Worm (Caenorhabditis elegans) whole organism, L1 larva: ENCODE results near the gene dot-1.4.
A peak's percentile ranks its signal among the peaks of the same experiment; 100 is the strongest.

Source experiments
- Y116A8C.19 ChIP-seq: sonication (generic microtip); optimal IDR thresholded peaks from 2 replicates; lab custom pipeline; 2016; ENCODE audit warnings: missing compliant biosample characterization, missing genetic modification characterization, borderline replicate concordance
- alr-1 ChIP-seq: fragments of 200-800 bp; sonication (Bioruptor generic); optimal IDR thresholded peaks from 2 replicates; lab custom pipeline; 2018; ENCODE audit warnings: borderline replicate concordance, mild to moderate bottlenecking, missing genetic modification characterization, missing compliant biosample characterization
- ceh-82 ChIP-seq, 3 experiments: fragments of 150-350 bp in 1 of 3; sonication (generic microtip) in 2 of 3; optimal IDR thresholded peaks; 2 replicates each; lab custom pipeline; 2014 to 2017; ENCODE audit warnings: missing biosample characterization in 3 of 3, missing genetic modification characterization in 3 of 3
- dsc-1 ChIP-seq: sonication (generic microtip); optimal IDR thresholded peaks from 2 replicates; lab custom pipeline; 2016; ENCODE audit warnings: mild to moderate bottlenecking, missing genetic modification characterization, missing compliant biosample characterization
- egl-13 ChIP-seq: sonication (generic microtip); optimal IDR thresholded peaks from 2 replicates; lab custom pipeline; 2016; ENCODE audit warnings: missing genotype, missing genetic modification reagents, missing genetic modification characterization, missing compliant biosample characterization
- elt-2 ChIP-seq: sonication (generic microtip); optimal IDR thresholded peaks from 2 replicates; lab custom pipeline; 2016; ENCODE audit warnings: missing genetic modification characterization, mild to moderate bottlenecking, inconsistent platforms, missing compliant biosample characterization, missing genetic modification reagents
- elt-3 ChIP-seq, 6 experiments: fragments of 150-350 bp in 1 of 6; sonication (generic microtip); optimal IDR thresholded peaks; 2 replicates each; lab custom pipeline; 2017 to 2018; ENCODE audit warnings: missing biosample characterization in 6 of 6, missing genetic modification characterization in 6 of 6, inconsistent platforms in 1 of 6
- ets-5 ChIP-seq: fragments of 200-800 bp; sonication (Bioruptor generic); IDR thresholded peaks from 2 replicates; pipeline ENCODE4 v1.3.6; 2022; ENCODE audit warnings: missing genetic modification characterization, missing compliant biosample characterization
- fos-1 ChIP-seq: fragments of 150-350 bp; optimal IDR thresholded peaks from 2 replicates; lab custom pipeline; 2014; ENCODE audit warnings: missing biosample characterization, missing genetic modification characterization
- grh-1 ChIP-seq: fragments of 200-800 bp; sonication (Bioruptor generic); IDR thresholded peaks from 2 replicates; pipeline ENCODE4 v1.3.6; 2022; ENCODE audit warnings: missing genetic modification reagents, missing genetic modification characterization, missing compliant biosample characterization
- irx-1 ChIP-seq: sonication (generic microtip); optimal IDR thresholded peaks from 2 replicates; lab custom pipeline; 2016; ENCODE audit warnings: missing genetic modification characterization, missing compliant biosample characterization
- lin-13 ChIP-seq: fragments of 150-350 bp; optimal IDR thresholded peaks from 2 replicates; lab custom pipeline; 2014; ENCODE audit warnings: missing biosample characterization, missing genetic modification reagents, missing genetic modification characterization
- lin-14 ChIP-seq: fragments of 200-800 bp; sonication (Bioruptor generic); optimal IDR thresholded peaks from 2 replicates; lab custom pipeline; 2018; ENCODE audit warnings: mild to moderate bottlenecking, missing genetic modification characterization, moderate library complexity, missing compliant biosample characterization
- lin-35 ChIP-seq, 2 experiments: fragments of 150-350 bp; optimal IDR thresholded peaks; 2 replicates each; lab custom pipeline; 2014; ENCODE audit warnings: missing biosample characterization in 2 of 2, missing genetic modification characterization in 2 of 2, missing genetic modification reagents in 2 of 2
- lsy-2 ChIP-seq, 2 experiments: fragments of 150-350 bp; optimal IDR thresholded peaks; 2 replicates each; lab custom pipeline; 2014; ENCODE audit warnings: missing biosample characterization in 2 of 2, missing genetic modification characterization in 2 of 2
- mdl-1 ChIP-seq, 2 experiments: fragments of 150-350 bp; optimal IDR thresholded peaks; 2 replicates each; lab custom pipeline; 2014 to 2017; ENCODE audit warnings: missing biosample characterization in 2 of 2, missing genetic modification characterization in 2 of 2, inconsistent platforms in 1 of 2
- mef-2 ChIP-seq: fragments of 150-350 bp; optimal IDR thresholded peaks from 2 replicates; lab custom pipeline; 2014; ENCODE audit warnings: missing biosample characterization, missing genetic modification characterization
- nhr-12 ChIP-seq: sonication (generic microtip); optimal IDR thresholded peaks from 2 replicates; lab custom pipeline; 2017; ENCODE audit warnings: missing biosample characterization, missing genetic modification characterization
- nhr-19 ChIP-seq: fragments of 200-800 bp; sonication (Bioruptor generic); conservative IDR thresholded peaks from 2 replicates; pipeline ENCODE4 v1.3.6; 2022; ENCODE audit warnings: missing genetic modification characterization, missing compliant biosample characterization
- nhr-20 ChIP-seq: sonication (generic microtip); optimal IDR thresholded peaks from 2 replicates; lab custom pipeline; 2016; ENCODE audit warnings: mild to moderate bottlenecking, missing genetic modification characterization, missing compliant biosample characterization
- nhr-71 ChIP-seq: sonication (generic microtip); optimal IDR thresholded peaks from 2 replicates; lab custom pipeline; 2016; ENCODE audit warnings: mild to moderate bottlenecking, missing genetic modification characterization, moderate library complexity, missing compliant biosample characterization
- nhr-85 ChIP-seq: sonication (generic microtip); peaks from one replicate; lab custom pipeline; 2016; ENCODE audit warnings: missing genetic modification characterization, inconsistent platforms, missing compliant biosample characterization
- pag-3 ChIP-seq: sonication (generic microtip); optimal IDR thresholded peaks from 2 replicates; lab custom pipeline; 2017; ENCODE audit warnings: missing genetic modification characterization, mild to moderate bottlenecking, missing compliant biosample characterization, antibody characterized with exemption, borderline replicate concordance; ENCODE audit not compliant: insufficient read depth
- pqm-1 ChIP-seq: sonication (generic microtip); optimal IDR thresholded peaks from 3 replicates; lab custom pipeline; 2017; ENCODE audit warnings: missing biosample characterization, missing genetic modification characterization
- skn-1 ChIP-seq: fragments of 150-350 bp; optimal IDR thresholded peaks from 2 replicates; lab custom pipeline; 2014; ENCODE audit warnings: missing biosample characterization, missing genetic modification characterization
- snu-23 ChIP-seq: sonication (generic microtip); optimal IDR thresholded peaks from 2 replicates; lab custom pipeline; 2016; ENCODE audit warnings: missing genetic modification characterization, missing compliant biosample characterization
- tbx-2 ChIP-seq: sonication (generic microtip); optimal IDR thresholded peaks from 2 replicates; lab custom pipeline; 2016; ENCODE audit warnings: missing genetic modification characterization, missing compliant biosample characterization
- tlp-1 ChIP-seq: fragments of 150-350 bp; optimal IDR thresholded peaks from 2 replicates; lab custom pipeline; 2014; ENCODE audit warnings: missing biosample characterization, missing genetic modification characterization
- zip-4 ChIP-seq: fragments of 200-800 bp; sonication (Bioruptor generic); optimal IDR thresholded peaks from 2 replicates; lab custom pipeline; 2018; ENCODE audit warnings: mild to moderate bottlenecking, missing genetic modification characterization, moderate library complexity, missing compliant biosample characterization
- ztf-4 ChIP-seq: fragments of 150-350 bp; optimal IDR thresholded peaks from 2 replicates; lab custom pipeline; 2014; ENCODE audit warnings: missing biosample characterization, missing genetic modification characterization

The dot-1.4 gene

ce11 chrX:11965663-11966304 is 34.3 kb upstream of the dot-1.4 start, which contains the start of gene sams-1 (continued):
- TF ChIP-seq snu-23 (GFP tag; lab: Kevin White, UChicago) (peak; percentile 39), elt-3 (tag; optimal IDR thresholded peaks at IDR 0.05; lab: Kevin White, UChicago) (peak in 1 of 6 experiments; percentile 59), ceh-82 (tag; optimal IDR thresholded peaks at IDR 0.05; lab: Kevin White, UChicago) (no peak)
- TF ChIP-seq, all 84 proteins: peak for 14

ce11 chrX:11965163-11965562 is 33.7 kb upstream of the dot-1.4 start:
- TF ChIP-seq nhr-85 (tag; lab: Kevin White, UChicago) = peak; percentile 84
- peak; percentile 13 for TF ChIP-seq snu-23 (GFP tag; lab: Kevin White, UChicago)
- TF ChIP-seq mdl-1 (tag; optimal IDR thresholded peaks at IDR 0.05; lab: Kevin White, UChicago) = peak in 1 of 2 experiments; percentile 1
- peak; percentile 10 for TF ChIP-seq nhr-19
- TF ChIP-seq lin-35 (GFP tag; optimal IDR thresholded peaks at IDR 0.05; lab: Kevin White, UChicago) = peak in 1 of 2 experiments; percentile 40
- TF ChIP-seq grh-1 = peak; percentile 65; the same call in 1 of the 2 replicates
- peak; percentile 13 for TF ChIP-seq nhr-71 (tag; lab: Kevin White, UChicago)
- TF ChIP-seq lin-13 (GFP tag; lab: Kevin White, UChicago) = no peak
- TF ChIP-seq tbx-2 (tag; lab: Kevin White, UChicago) = peak; percentile 24
- no peak for TF ChIP-seq nhr-12
- peak; percentile 64 for TF ChIP-seq nhr-20 (tag; lab: Kevin White, UChicago)
- TF ChIP-seq lin-14 = peak; percentile 53
- TF ChIP-seq elt-2 (tag; lab: Kevin White, UChicago) = no peak
- peak in 2 of 6 experiments; percentile 22 to 81 for TF ChIP-seq elt-3 (tag; optimal IDR thresholded peaks at IDR 0.05; lab: Kevin White, UChicago)
- TF ChIP-seq, all 84 proteins: peak for 11

- TF ChIP-seq elt-3 (tag; optimal IDR thresholded peaks at IDR 0.05; lab: Kevin White, UChicago) (peak in 5 of 6 experiments; percentile 14 to 93 (median 86)), elt-2 (tag; lab: Kevin White, UChicago) (peak; percentile 67), pag-3 (tag; lab: Kevin White, UChicago) (no peak), mef-2 (tag; lab: Kevin White, UChicago) (no peak), nhr-19 (peak; percentile 3; the same call in 1 of the 2 replicates), pqm-1 (tag; lab: Kevin White, UChicago) (peak; percentile 55), fos-1 (tag; lab: Kevin White, UChicago) (no peak), ztf-4 (no peak), irx-1 (tag; lab: Kevin White, UChicago) (no peak), lin-14 (peak; percentile 47), ets-5 (GFP tag; lab: Robert Waterston, UW) (no peak), snu-23 (GFP tag; lab: Kevin White, UChicago) (no peak), dsc-1 (tag; lab: Kevin White, UChicago) (no peak), lsy-2 (tag; optimal IDR thresholded peaks at IDR 0.05; lab: Kevin White, UChicago) (peak in 1 of 2 experiments; percentile 2), tlp-1 (tag; lab: Kevin White, UChicago) (no peak), nhr-71 (tag; lab: Kevin White, UChicago) (peak; percentile 38), zip-4 (no peak)
Measured at ce11 chrX:11964555-11964954, 33.1 kb upstream of the dot-1.4 start.

- peak; percentile 40 for TF ChIP-seq lin-14
- no peak for TF ChIP-seq egl-13 (tag; lab: Kevin White, UChicago)
- TF ChIP-seq nhr-85 (tag; lab: Kevin White, UChicago) = peak; percentile 76
- peak; percentile 12 for TF ChIP-seq nhr-71 (tag; lab: Kevin White, UChicago)
- TF ChIP-seq Y116A8C.19 (tag; lab: Kevin White, UChicago) = no peak
- no peak for TF ChIP-seq lin-35 (GFP tag; optimal IDR thresholded peaks at IDR 0.05; lab: Kevin White, UChicago)
- TF ChIP-seq snu-23 (GFP tag; lab: Kevin White, UChicago) = peak; percentile 25
- peak; percentile 10 for TF ChIP-seq skn-1 (tag; lab: Kevin White, UChicago)
- TF ChIP-seq grh-1 = peak; percentile 10; the same call in 1 of the 2 replicates
- TF ChIP-seq alr-1 = no peak
Measured at ce11 chrX:11963659-11964058, 32.2 kb upstream of the dot-1.4 start.
